Worm (Caenorhabditis elegans): ENCODE data around the gene T19D2.3.

T19D2.3 gene

ce11 chrX:3914273-3914672 is 24.8 kb upstream of the T19D2.3 start:
- TF ChIP-seq R02D3.7 (tag; optimal IDR thresholded peaks at IDR 0.05) (no peak), unc-55 (GFP tag; optimal IDR thresholded peaks at IDR 0.05) (no peak), ztf-11 (tag; optimal IDR thresholded peaks at IDR 0.05) (no peak), nhr-129 (tag; optimal IDR thresholded peaks at IDR 0.05) (peak; percentile 25), dmd-4 (tag; optimal IDR thresholded peaks at IDR 0.05) (no peak), ztf-1 (GFP tag; conservative IDR thresholded peaks at IDR 0.05) (no peak)

ce11 chrX:3915748-3916147 is 23.3 kb upstream of the T19D2.3 start, which contains the start of gene idpp-9:
Gene idpp-9, minus strand, starts transcription at chrX:3915848.
- no peak for TF ChIP-seq sem-4 (tag; optimal IDR thresholded peaks at IDR 0.05)
- no peak for TF ChIP-seq fos-1 (tag; optimal IDR thresholded peaks at IDR 0.05)
- no peak for TF ChIP-seq C34F6.9 (tag; optimal IDR thresholded peaks at IDR 0.05)
- TF ChIP-seq nhr-77 (tag; optimal IDR thresholded peaks at IDR 0.05): no peak
- TF ChIP-seq mbf-1 (tag; optimal IDR thresholded peaks at IDR 0.05): no peak
- TF ChIP-seq mdl-1 (tag; optimal IDR thresholded peaks at IDR 0.05): no peak
- no peak for TF ChIP-seq nhr-10 (tag; optimal IDR thresholded peaks at IDR 0.05)
- no peak for TF ChIP-seq unc-39 (tag; optimal IDR thresholded peaks at IDR 0.05)
- no peak for TF ChIP-seq nhr-25 (tag; optimal IDR thresholded peaks at IDR 0.05)
- TF ChIP-seq blmp-1 (tag; optimal IDR thresholded peaks at IDR 0.05; ENCODE audit: insufficient read depth): no peak
- no peak for TF ChIP-seq unc-62 (GFP tag; optimal IDR thresholded peaks at IDR 0.05)
- no peak for TF ChIP-seq ztf-1 (GFP tag; conservative IDR thresholded peaks at IDR 0.05)
- no peak for TF ChIP-seq ztf-4 (tag; optimal IDR thresholded peaks at IDR 0.05)
- TF ChIP-seq nhr-23 (tag; optimal IDR thresholded peaks at IDR 0.05): no peak
- TF ChIP-seq zag-1 (tag; optimal IDR thresholded peaks at IDR 0.05): no peak
- TF ChIP-seq alr-1 (tag; optimal IDR thresholded peaks at IDR 0.05): no peak
- no peak for TF ChIP-seq ceh-82 (tag; optimal IDR thresholded peaks at IDR 0.05)

ce11 chrX:3917013-3917412 is 22.0 kb upstream of the T19D2.3 start, which contains the start of gene T22B2.3:
Gene T22B2.3, plus strand, starts transcription at chrX:3917313.
- TF ChIP-seq nhr-6 (tag; optimal IDR thresholded peaks at IDR 0.05) (no peak), ZK546.5 (tag; optimal IDR thresholded peaks at IDR 0.05) (no peak)

- no peak for TF ChIP-seq mdl-1 (tag; optimal IDR thresholded peaks at IDR 0.05)
- TF ChIP-seq lsy-2 (tag; optimal IDR thresholded peaks at IDR 0.05): no peak
- TF ChIP-seq ama-1 (optimal IDR thresholded peaks at IDR 0.05): no peak
- TF ChIP-seq nhr-12 (tag; optimal IDR thresholded peaks at IDR 0.05): no peak
- no peak for TF ChIP-seq egl-27 (tag; optimal IDR thresholded peaks at IDR 0.05)
- TF ChIP-seq aly-2 (tag; optimal IDR thresholded peaks at IDR 0.05): no peak
- no peak for TF ChIP-seq lin-39 (tag; optimal IDR thresholded peaks at IDR 0.05)
- no peak for TF ChIP-seq zag-1 (tag; optimal IDR thresholded peaks at IDR 0.05)
- no peak for TF ChIP-seq elt-1 (tag; optimal IDR thresholded peaks at IDR 0.05)
Measured at ce11 chrX:3918182-3918581, 20.9 kb upstream of the T19D2.3 start.

- TF ChIP-seq zag-1 (tag; optimal IDR thresholded peaks at IDR 0.05) (no peak), lin-13 (GFP tag; optimal IDR thresholded peaks at IDR 0.05) (no peak)
Measured at ce11 chrX:3919689-3920088, 19.4 kb upstream of the T19D2.3 start.

- no peak for TF ChIP-seq unc-39 (tag; optimal IDR thresholded peaks at IDR 0.05)
Measured at ce11 chrX:3920101-3920500, 18.9 kb upstream of the T19D2.3 start, which contains the start of gene T22B2.2. Gene T22B2.2, plus strand, starts transcription at chrX:3920401.

- TF ChIP-seq ceh-16 (tag; optimal IDR thresholded peaks at IDR 0.05) (no peak), C34F6.9 (tag; optimal IDR thresholded peaks at IDR 0.05) (no peak), lin-39 (tag; optimal IDR thresholded peaks at IDR 0.05) (no peak), lin-11 (tag; optimal IDR thresholded peaks at IDR 0.05) (no peak), nhr-237 (tag; optimal IDR thresholded peaks at IDR 0.05) (no peak), ztf-4 (tag; optimal IDR thresholded peaks at IDR 0.05) (no peak), lsy-2 (tag; optimal IDR thresholded peaks at IDR 0.05) (no peak), nhr-77 (tag; optimal IDR thresholded peaks at IDR 0.05) (no peak), snpc-4 (tag; optimal IDR thresholded peaks at IDR 0.05) (no peak), fos-1 (tag; optimal IDR thresholded peaks at IDR 0.05) (no peak), nhr-23 (tag; optimal IDR thresholded peaks at IDR 0.05) (no peak), unc-62 (GFP tag; optimal IDR thresholded peaks at IDR 0.05) (no peak), blmp-1 (tag; optimal IDR thresholded peaks at IDR 0.05; ENCODE audit: insufficient read depth) (no peak), nhr-10 (tag; optimal IDR thresholded peaks at IDR 0.05) (no peak), sma-3 (GFP tag; optimal IDR thresholded peaks at IDR 0.05) (no peak), nhr-12 (tag; optimal IDR thresholded peaks at IDR 0.05) (no peak), lin-13 (GFP tag; optimal IDR thresholded peaks at IDR 0.05) (no peak), sem-4 (tag; optimal IDR thresholded peaks at IDR 0.05) (no peak), ZK546.5 (tag; optimal IDR thresholded peaks at IDR 0.05) (no peak)
Measured at ce11 chrX:3920747-3921146, 18.3 kb upstream of the T19D2.3 start.
